Fruit fly (Drosophila melanogaster) whole organism, prepupa: ENCODE measurements around the gene GluRIIA.

Source experiments
- CG10669 ChIP-seq: fragments of 200-800 bp; sonication (Bioruptor generic); optimal IDR thresholded peaks from 3 replicates; lab custom pipeline; 2018; ENCODE audit warnings: missing biosample characterization, mild to moderate bottlenecking, missing genetic modification characterization, moderate library complexity
- CG11902 ChIP-seq: fragments of 200-800 bp; sonication (Bioruptor generic); optimal IDR thresholded peaks from 3 replicates; lab custom pipeline; 2016; ENCODE audit warnings: missing biosample characterization, missing genetic modification characterization
- CG1621 ChIP-seq: fragments of 200-800 bp; sonication (Bioruptor generic); optimal IDR thresholded peaks from 3 replicates; lab custom pipeline; 2018; ENCODE audit warnings: missing biosample characterization, mild to moderate bottlenecking, missing genetic modification characterization
- CG31627 ChIP-seq: fragments of 200-800 bp; sonication (Bioruptor generic); optimal IDR thresholded peaks from 3 replicates; lab custom pipeline; 2016; ENCODE audit warnings: missing biosample characterization, missing genetic modification characterization
- CG6276 ChIP-seq: fragments of 200-800 bp; sonication (Bioruptor generic); optimal IDR thresholded peaks from 2 replicates; lab custom pipeline; 2017; ENCODE audit warnings: missing biosample characterization, mild to moderate bottlenecking, missing genetic modification characterization
- CG8632 ChIP-seq: fragments of 200-800 bp; sonication (Bioruptor generic); optimal IDR thresholded peaks from 3 replicates; lab custom pipeline; 2016; ENCODE audit warnings: missing biosample characterization, missing genetic modification characterization
- Eip78C ChIP-seq: fragments of 200-800 bp; sonication (Bioruptor generic); peaks from one replicate; lab custom pipeline; 2016; ENCODE audit warnings: missing biosample characterization, missing genetic modification characterization
- Ets21C ChIP-seq: fragments of 200-800 bp; sonication (Bioruptor generic); optimal IDR thresholded peaks from 3 replicates; lab custom pipeline; 2016; ENCODE audit warnings: missing biosample characterization, missing genetic modification characterization
- Ets96B ChIP-seq: fragments of 200-800 bp; optimal IDR thresholded peaks from 2 replicates; lab custom pipeline; 2019; ENCODE audit warnings: missing biosample characterization, mild to moderate bottlenecking, missing genetic modification characterization, moderate library complexity
- Hr4 ChIP-seq: fragments of 200-800 bp; sonication (Bioruptor generic); optimal IDR thresholded peaks from 3 replicates; lab custom pipeline; 2016; ENCODE audit warnings: missing biosample characterization, missing genetic modification characterization
- Lpt ChIP-seq: fragments of 200-800 bp; sonication (Bioruptor generic); optimal IDR thresholded peaks from 3 replicates; lab custom pipeline; 2016; ENCODE audit warnings: missing biosample characterization, missing genetic modification characterization
- Sox102F ChIP-seq: fragments of 200-800 bp; sonication (Bioruptor generic); optimal IDR thresholded peaks from 2 replicates; lab custom pipeline; 2016; ENCODE audit warnings: missing biosample characterization, mild to moderate bottlenecking, missing genetic modification characterization
- Sox15 ChIP-seq: fragments of 200-800 bp; sonication (Bioruptor generic); optimal IDR thresholded peaks from 3 replicates; lab custom pipeline; 2016; ENCODE audit warnings: missing biosample characterization, missing genetic modification characterization
- esn ChIP-seq: fragments of 200-800 bp; sonication (Bioruptor generic); optimal IDR thresholded peaks from 2 replicates; lab custom pipeline; 2016; ENCODE audit warnings: missing biosample characterization, mild to moderate bottlenecking, missing genetic modification characterization, moderate library complexity
- fd85E ChIP-seq: fragments of 200-800 bp; sonication (Bioruptor generic); optimal IDR thresholded peaks from 3 replicates; lab custom pipeline; 2016; ENCODE audit warnings: missing biosample characterization, missing genetic modification characterization
- svp ChIP-seq: fragments of 200-800 bp; sonication (Bioruptor generic); peaks from one replicate; lab custom pipeline; 2016; ENCODE audit warnings: missing biosample characterization, missing genetic modification characterization
- topi ChIP-seq: fragments of 200-800 bp; sonication (Bioruptor generic); optimal IDR thresholded peaks from 3 replicates; lab custom pipeline; 2016; ENCODE audit warnings: missing biosample characterization, missing genetic modification characterization

Gene GluRIIA

dm6 chr2L:5596533-5596932, 41.7 kb downstream of the GluRIIA start, which contains the start of gene CG18266:
Gene CG18266, plus strand, starts transcription at chr2L:5596833.
- TF ChIP-seq svp (GFP tag; lab: Kevin White, UChicago), result no peak
- TF ChIP-seq CG6276 (GFP tag; lab: Kevin White, UChicago), result no peak
- TF ChIP-seq CG8632 (GFP tag; lab: Kevin White, UChicago), result no peak
- no peak for TF ChIP-seq topi (GFP tag; lab: Kevin White, UChicago)
- no peak for TF ChIP-seq CG11902 (GFP tag; lab: Kevin White, UChicago)
- TF ChIP-seq Ets21C (GFP tag; lab: Kevin White, UChicago), result no peak
- TF ChIP-seq CG1621 (tag; lab: Kevin White, UChicago), result no peak
- no peak for TF ChIP-seq fd85E (GFP tag; lab: Kevin White, UChicago)
- no peak for TF ChIP-seq Sox102F (GFP tag; lab: Kevin White, UChicago)
- no peak for TF ChIP-seq Sox15 (GFP tag; lab: Kevin White, UChicago)
- no peak for TF ChIP-seq Eip78C (GFP tag; lab: Kevin White, UChicago)
- no peak for TF ChIP-seq Hr4 (GFP tag; lab: Kevin White, UChicago)
- no peak for TF ChIP-seq Lpt (GFP tag; lab: Kevin White, UChicago)
- no peak for TF ChIP-seq esn
- TF ChIP-seq CG31627 (GFP tag; lab: Kevin White, UChicago), result no peak
- no peak for TF ChIP-seq CG10669 (GFP tag; lab: Kevin White, UChicago)
- no peak for TF ChIP-seq Ets96B
